Fruit fly (Drosophila melanogaster) whole organism, adult: ENCODE data around the gene CG4452.

Experiments used
- CG11617 ChIP-seq: fragments of 200-800 bp; sonication (Bioruptor generic); optimal IDR thresholded peaks from 2 replicates; lab custom pipeline; 2017; ENCODE audit warnings: mild to moderate bottlenecking, missing biosample characterization, missing genetic modification reagents, missing genetic modification characterization
- CG12768 ChIP-seq: fragments of 200-800 bp; sonication (Bioruptor generic); optimal IDR thresholded peaks from 2 replicates; lab custom pipeline; 2017; ENCODE audit warnings: missing biosample characterization, missing genetic modification characterization, mild to moderate bottlenecking, moderate library complexity, missing genetic modification reagents
- CG14711 ChIP-seq: fragments of 200-800 bp; sonication (Bioruptor generic); optimal IDR thresholded peaks from 2 replicates; lab custom pipeline; 2018; ENCODE audit warnings: missing biosample characterization, mild to moderate bottlenecking, missing genetic modification characterization, moderate library complexity
- CG1620 ChIP-seq: fragments of 200-800 bp; sonication (Bioruptor generic); optimal IDR thresholded peaks from 2 replicates; lab custom pipeline; 2016; ENCODE audit warnings: missing biosample characterization, missing genetic modification characterization
- CG33017 ChIP-seq: fragments of 200-800 bp; sonication (Bioruptor generic); optimal IDR thresholded peaks from 2 replicates; lab custom pipeline; 2018; ENCODE audit warnings: missing biosample characterization, mild to moderate bottlenecking, missing genetic modification characterization, moderate library complexity
- CG5204 ChIP-seq: fragments of 200-800 bp; sonication (Bioruptor generic); optimal IDR thresholded peaks from 2 replicates; lab custom pipeline; 2016; ENCODE audit warnings: missing biosample characterization, missing genetic modification characterization
- CG7045 ChIP-seq: fragments of 200-800 bp; sonication (Bioruptor generic); optimal IDR thresholded peaks from 2 replicates; lab custom pipeline; 2017; ENCODE audit warnings: missing biosample characterization, mild to moderate bottlenecking, missing genetic modification characterization
- CG7101 ChIP-seq: fragments of 200-800 bp; sonication (Bioruptor generic); optimal IDR thresholded peaks from 2 replicates; lab custom pipeline; 2018; ENCODE audit warnings: missing biosample characterization, mild to moderate bottlenecking, missing genetic modification characterization, moderate library complexity
- Clk ChIP-seq: fragments of 200-800 bp; sonication (Bioruptor generic); optimal IDR thresholded peaks from 2 replicates; lab custom pipeline; 2017; ENCODE audit warnings: missing biosample characterization, missing genetic modification characterization
- Crg-1 ChIP-seq: fragments of 200-800 bp; sonication (Bioruptor generic); optimal IDR thresholded peaks from 2 replicates; lab custom pipeline; 2016; ENCODE audit warnings: missing biosample characterization, missing genetic modification characterization
- Hr96 ChIP-seq: fragments of 200-800 bp; sonication (Bioruptor generic); optimal IDR thresholded peaks from 2 replicates; lab custom pipeline; 2016; ENCODE audit warnings: missing biosample characterization, missing genetic modification characterization
- Mnt ChIP-seq: fragments of 200-800 bp; sonication (Bioruptor generic); optimal IDR thresholded peaks from 2 replicates; lab custom pipeline; 2016; ENCODE audit warnings: missing biosample characterization, mild to moderate bottlenecking, missing genetic modification characterization
- bab1 ChIP-seq: fragments of 200-800 bp; sonication (Bioruptor generic); optimal IDR thresholded peaks from 3 replicates; lab custom pipeline; 2019; ENCODE audit warnings: missing biosample characterization, mild to moderate bottlenecking, missing genetic modification characterization, moderate library complexity
- cic ChIP-seq: fragments of 200-800 bp; sonication (Bioruptor generic); optimal IDR thresholded peaks from 2 replicates; lab custom pipeline; 2017; ENCODE audit warnings: missing biosample characterization, mild to moderate bottlenecking, missing genetic modification characterization, moderate library complexity
- cnc ChIP-seq, 2 experiments: fragments of >200 bp; optimal IDR thresholded peaks; 2 replicates each; lab custom pipeline; 2017
- kay ChIP-seq: fragments of 200-800 bp; sonication (Bioruptor generic); peaks from one replicate; lab custom pipeline; 2016; ENCODE audit warnings: missing biosample characterization, missing genetic modification characterization, borderline replicate concordance
- ovo ChIP-seq: fragments of 200-800 bp; sonication (Bioruptor generic); optimal IDR thresholded peaks from 2 replicates; lab custom pipeline; 2016; ENCODE audit warnings: missing biosample characterization, missing genetic modification characterization
- pad ChIP-seq: fragments of 200-800 bp; sonication (Bioruptor generic); optimal IDR thresholded peaks from 3 replicates; lab custom pipeline; 2017; ENCODE audit warnings: missing biosample characterization, missing genetic modification characterization, mild to moderate bottlenecking, moderate library complexity, missing genetic modification reagents
- tj ChIP-seq: fragments of 200-800 bp; sonication (Bioruptor generic); optimal IDR thresholded peaks from 3 replicates; lab custom pipeline; 2017; ENCODE audit warnings: missing biosample characterization, mild to moderate bottlenecking, missing genetic modification characterization, moderate library complexity
- toe ChIP-seq: fragments of 200-800 bp; sonication (Bioruptor generic); optimal IDR thresholded peaks from 2 replicates; lab custom pipeline; 2016; ENCODE audit warnings: missing biosample characterization, missing genetic modification characterization

Gene CG4452

DNA sequence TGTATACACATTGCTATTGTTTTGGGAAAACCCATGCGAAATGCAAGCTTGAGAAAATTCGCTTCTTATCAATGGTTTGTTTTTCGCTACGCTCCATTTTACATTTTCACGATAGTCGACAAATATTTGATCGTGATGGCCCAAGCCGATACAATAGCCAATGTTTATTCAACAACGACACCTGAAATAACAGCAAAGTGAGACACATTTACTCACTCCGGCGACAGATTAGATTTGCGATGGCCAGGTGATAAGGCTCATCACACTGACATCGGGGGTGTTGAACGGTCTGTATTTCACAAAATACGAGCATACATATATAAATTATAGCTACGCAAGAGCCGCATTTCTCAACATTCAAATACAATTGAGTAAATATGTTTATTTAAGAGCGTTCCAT is 30.0 kb downstream of the CG4452 start:
- TF ChIP-seq CG5204 (GFP tag; lab: Kevin White, UChicago) (no peak), bab1 (GFP tag; lab: Kevin White, UChicago) (peak; percentile 57), Clk (peak; percentile 72), CG11617 (GFP tag; lab: Kevin White, UChicago) (peak; percentile 72), pad (peak; percentile 74), CG33017 (peak; percentile 76), CG1620 (GFP tag; lab: Kevin White, UChicago) (peak; percentile 69), CG12768 (GFP tag; lab: Kevin White, UChicago) (peak; percentile 94), Mnt (GFP tag; lab: Kevin White, UChicago) (peak; percentile 77), CG7045 (peak; percentile 92), kay (peak; percentile 92), cnc (optimal IDR thresholded peaks at IDR 0.05; lab: Kevin White, UChicago) (no peak), ovo (GFP tag; lab: Kevin White, UChicago) (peak; percentile 93), toe (GFP tag; lab: Kevin White, UChicago) (peak; percentile 36), CG14711 (tag; lab: Kevin White, UChicago) (peak; percentile 68), CG7101 (tag; lab: Kevin White, UChicago) (peak; percentile 88), Hr96 (GFP tag; lab: Kevin White, UChicago) (no peak), cic (GFP tag; lab: Kevin White, UChicago) (peak; percentile 92), tj (no peak), Crg-1 (GFP tag; lab: Kevin White, UChicago) (peak; percentile 86)

dm6 chr3L:9398028-9398427 is 30.9 kb downstream of the CG4452 start:
- TF ChIP-seq Hr96 (GFP tag; lab: Kevin White, UChicago), result no peak
- no peak for TF ChIP-seq CG33017
- no peak for TF ChIP-seq ovo (GFP tag; lab: Kevin White, UChicago)
- no peak for TF ChIP-seq CG14711 (tag; lab: Kevin White, UChicago)
- no peak for TF ChIP-seq Mnt (GFP tag; lab: Kevin White, UChicago)
- no peak for TF ChIP-seq Crg-1 (GFP tag; lab: Kevin White, UChicago)
- TF ChIP-seq CG11617 (GFP tag; lab: Kevin White, UChicago), result no peak

- no peak for TF ChIP-seq Mnt (GFP tag; lab: Kevin White, UChicago)
- TF ChIP-seq CG7045, result peak; percentile 45
Measured at dm6 chr3L:9398435-9398981, 31.3 kb downstream of the CG4452 start.

- TF ChIP-seq kay (peak; percentile 98), Mnt (GFP tag; lab: Kevin White, UChicago) (peak; percentile 63), cnc (optimal IDR thresholded peaks at IDR 0.05; lab: Kevin White, UChicago) (no peak), ovo (GFP tag; lab: Kevin White, UChicago) (peak; percentile 39), CG12768 (GFP tag; lab: Kevin White, UChicago) (no peak), CG33017 (peak; percentile 49), pad (no peak), toe (GFP tag; lab: Kevin White, UChicago) (no peak), Crg-1 (GFP tag; lab: Kevin White, UChicago) (peak; percentile 33), Hr96 (GFP tag; lab: Kevin White, UChicago) (no peak), tj (no peak), CG7101 (tag; lab: Kevin White, UChicago) (peak; percentile 37), CG5204 (GFP tag; lab: Kevin White, UChicago) (no peak), Clk (no peak), cic (GFP tag; lab: Kevin White, UChicago) (peak; percentile 38), CG11617 (GFP tag; lab: Kevin White, UChicago) (peak; percentile 76), CG14711 (tag; lab: Kevin White, UChicago) (peak; percentile 43), CG1620 (GFP tag; lab: Kevin White, UChicago) (peak; percentile 49), CG7045 (no peak), bab1 (GFP tag; lab: Kevin White, UChicago) (peak; percentile 42)
Measured at dm6 chr3L:9399013-9399750, 32.0 kb downstream of the CG4452 start, which contains the start of gene CG4080. Gene CG4080, minus strand, starts transcription at chr3L:9399227.

dm6 chr3L:9399855-9400254 is 32.7 kb downstream of the CG4452 start:
- no peak for TF ChIP-seq toe (GFP tag; lab: Kevin White, UChicago)
- no peak for TF ChIP-seq CG5204 (GFP tag; lab: Kevin White, UChicago)
- no peak for TF ChIP-seq tj
- no peak for TF ChIP-seq CG12768 (GFP tag; lab: Kevin White, UChicago)
- no peak for TF ChIP-seq cnc (optimal IDR thresholded peaks at IDR 0.05; lab: Kevin White, UChicago)
- TF ChIP-seq CG11617 (GFP tag; lab: Kevin White, UChicago), result no peak
- no peak for TF ChIP-seq CG7045
- no peak for TF ChIP-seq CG14711 (tag; lab: Kevin White, UChicago)
- TF ChIP-seq CG7101 (tag; lab: Kevin White, UChicago), result no peak
- TF ChIP-seq cic (GFP tag; lab: Kevin White, UChicago), result no peak
- TF ChIP-seq Mnt (GFP tag; lab: Kevin White, UChicago), result no peak

- TF ChIP-seq Hr96 (GFP tag; lab: Kevin White, UChicago) (no peak), cic (GFP tag; lab: Kevin White, UChicago) (no peak), cnc (optimal IDR thresholded peaks at IDR 0.05; lab: Kevin White, UChicago) (no peak), CG7101 (tag; lab: Kevin White, UChicago) (no peak), pad (no peak), CG33017 (no peak), bab1 (GFP tag; lab: Kevin White, UChicago) (no peak), CG5204 (GFP tag; lab: Kevin White, UChicago) (no peak), CG7045 (no peak), CG14711 (tag; lab: Kevin White, UChicago) (no peak), toe (GFP tag; lab: Kevin White, UChicago) (no peak), ovo (GFP tag; lab: Kevin White, UChicago) (no peak), Crg-1 (GFP tag; lab: Kevin White, UChicago) (no peak)
Measured at dm6 chr3L:9400697-9401353, 33.6 kb downstream of the CG4452 start.
